Fruit fly (Drosophila melanogaster) whole organism, wandering third instar larva: ENCODE results near the gene CG43402.

ENCODE experiments used
- Mio ChIP-seq: sonication (Bioruptor generic); optimal IDR thresholded peaks from 2 replicates; lab custom pipeline; 2016; ENCODE audit warnings: missing biosample characterization, missing genetic modification characterization
- Myc ChIP-seq: fragments of >200 bp; optimal IDR thresholded peaks from 2 replicates; lab custom pipeline; 2017
- Vsx2 ChIP-seq: fragments of 200-300, 225-300 bp; sonication (Bioruptor generic); optimal IDR thresholded peaks from 2 replicates; lab custom pipeline; 2018; ENCODE audit warnings: missing biosample characterization, missing genetic modification characterization; ENCODE audit not compliant: partially characterized antibody
- br ChIP-seq: fragments of 200-800 bp; sonication (Bioruptor generic); optimal IDR thresholded peaks from 2 replicates; lab custom pipeline; 2016; ENCODE audit warnings: missing biosample characterization, missing genetic modification characterization
- dsf ChIP-seq: sonication (Bioruptor generic); optimal IDR thresholded peaks from 2 replicates; lab custom pipeline; 2016; ENCODE audit warnings: missing biosample characterization, missing genetic modification characterization, borderline replicate concordance
- ey ChIP-seq: fragments of 200-800 bp; sonication (Bioruptor generic); optimal IDR thresholded peaks from 2 replicates; lab custom pipeline; 2016; ENCODE audit warnings: missing biosample characterization, missing genetic modification characterization
- h ChIP-seq: fragments of 200-800 bp; sonication (Bioruptor generic); optimal IDR thresholded peaks from 3 replicates; lab custom pipeline; 2016; ENCODE audit warnings: missing biosample characterization, mild to moderate bottlenecking, missing genetic modification characterization

DNA sequence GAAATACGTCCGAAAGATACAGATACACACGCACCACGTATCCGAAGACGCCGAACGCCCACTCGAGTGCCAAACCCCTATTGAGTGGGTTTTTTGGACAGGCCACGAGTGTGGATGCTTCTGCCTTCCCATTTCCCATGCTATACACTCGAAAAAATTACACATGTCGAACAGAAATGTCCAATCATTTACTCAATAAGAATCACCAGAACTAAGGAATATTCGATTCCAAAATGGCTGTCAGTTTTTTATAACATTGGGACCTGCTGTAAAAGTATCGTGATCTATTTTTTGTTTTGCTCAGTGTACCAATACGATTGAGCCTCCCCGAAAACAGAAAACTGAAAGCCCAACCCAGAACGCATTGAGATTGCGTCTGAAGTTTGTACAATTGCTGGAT, 19.7 kb upstream of the CG43402 start:
- TF ChIP-seq h (GFP tag; lab: Kevin White, UChicago) = peak; percentile 81
- TF ChIP-seq Mio (GFP tag; lab: Kevin White, UChicago) = no peak
- no peak for TF ChIP-seq Vsx2 (GFP tag; lab: Kevin White, UChicago)
- TF ChIP-seq dsf (GFP tag; lab: Kevin White, UChicago) = no peak
- TF ChIP-seq ey = peak; percentile 72
- no peak for TF ChIP-seq Myc
- peak; percentile 68 for TF ChIP-seq br
